Worm (Caenorhabditis elegans) whole organism, L4 larva: ENCODE results near the gene srj-24.

Experiments used
- F10B5.3 ChIP-seq: sonication (generic microtip); optimal IDR thresholded peaks from 2 replicates; lab custom pipeline; 2016; ENCODE audit warnings: mild to moderate bottlenecking, missing genetic modification characterization, missing compliant biosample characterization
- F44E2.7 ChIP-seq: fragments of 200-800 bp; sonication (Bioruptor generic); IDR thresholded peaks from 2 replicates; pipeline ENCODE4 v2.1.2; 2022; ENCODE audit warnings: missing genetic modification characterization, missing compliant biosample characterization
- Y105C5A.15 ChIP-seq: fragments of 200-800 bp; sonication (Bioruptor generic); IDR thresholded peaks from 2 replicates; pipeline ENCODE4 v1.3.6; 2022; ENCODE audit warnings: missing genetic modification characterization, missing compliant biosample characterization
- Y75B8A.6 ChIP-seq: fragments of 200-800 bp; sonication (Bioruptor generic); IDR thresholded peaks from 2 replicates; pipeline ENCODE4 v1.3.6; 2022; ENCODE audit warnings: missing genetic modification reagents, missing genetic modification characterization, missing compliant biosample characterization
- ZK337.2 ChIP-seq: fragments of 200-800 bp; sonication (Bioruptor generic); IDR thresholded peaks from 2 replicates; pipeline ENCODE4 v1.3.6; 2022; ENCODE audit warnings: missing genetic modification reagents, missing genetic modification characterization, missing compliant biosample characterization
- aly-2 ChIP-seq: sonication (generic microtip); optimal IDR thresholded peaks from 2 replicates; lab custom pipeline; 2018; ENCODE audit warnings: missing biosample characterization, missing genetic modification characterization
- ama-1 ChIP-seq: fragments of 150-350 bp; optimal IDR thresholded peaks from 2 replicates; lab custom pipeline; 2014; ENCODE audit warnings: inconsistent platforms, mixed read lengths
- arid-1 ChIP-seq: fragments of 200-800 bp; sonication (Bioruptor generic); conservative IDR thresholded peaks from 2 replicates; pipeline ENCODE4 v1.3.6; 2022; ENCODE audit warnings: missing genetic modification reagents, missing genetic modification characterization, missing compliant biosample characterization
- ceh-20 ChIP-seq: fragments of 200-800 bp; sonication (Bioruptor generic); IDR thresholded peaks from 2 replicates; pipeline ENCODE4 v1.3.6; 2022; ENCODE audit warnings: missing genetic modification reagents, missing genetic modification characterization, missing compliant biosample characterization
- ceh-82 ChIP-seq: sonication (generic microtip); optimal IDR thresholded peaks from 2 replicates; lab custom pipeline; 2017; ENCODE audit warnings: missing biosample characterization, missing genetic modification characterization
- ctbp-1 ChIP-seq: fragments of 200-800 bp; sonication (Bioruptor generic); IDR thresholded peaks from 2 replicates; pipeline ENCODE4 v1.3.6; 2022; ENCODE audit warnings: missing genetic modification reagents, missing genetic modification characterization, missing compliant biosample characterization
- daf-12 ChIP-seq: fragments of 150-350 bp; optimal IDR thresholded peaks from 2 replicates; lab custom pipeline; 2014; ENCODE audit warnings: missing biosample characterization, missing genetic modification reagents, missing genetic modification characterization
- daf-19 ChIP-seq: fragments of 200-800 bp; sonication (Bioruptor generic); conservative IDR thresholded peaks from 2 replicates; pipeline ENCODE4 v1.3.6; 2022; ENCODE audit warnings: missing genetic modification characterization, missing compliant biosample characterization
- daf-8 ChIP-seq: fragments of 200-800 bp; sonication (Bioruptor generic); IDR thresholded peaks from 2 replicates; pipeline ENCODE4 v1.3.6; 2022; ENCODE audit warnings: missing genetic modification characterization, missing compliant biosample characterization
- dmd-8 ChIP-seq: fragments of 200-800 bp; sonication (Bioruptor generic); IDR thresholded peaks from 2 replicates; pipeline ENCODE4 v1.3.6; 2022; ENCODE audit warnings: missing genetic modification characterization, missing compliant biosample characterization
- dpl-1 ChIP-seq: fragments of 150-350 bp; optimal IDR thresholded peaks from 2 replicates; lab custom pipeline; 2014; ENCODE audit warnings: missing biosample characterization, missing genetic modification reagents, missing genetic modification characterization
- egl-27 ChIP-seq: sonication (generic microtip); optimal IDR thresholded peaks from 3 replicates; lab custom pipeline; 2017; ENCODE audit warnings: missing biosample characterization, missing genetic modification reagents, missing genetic modification characterization
- gei-8 ChIP-seq: fragments of 200-800 bp; sonication (Bioruptor generic); optimal IDR thresholded peaks from 2 replicates; lab custom pipeline; 2018; ENCODE audit warnings: mild to moderate bottlenecking, missing genetic modification characterization, missing compliant biosample characterization
- jun-1 ChIP-seq: fragments of 150-350 bp; optimal IDR thresholded peaks from 2 replicates; lab custom pipeline; 2014; ENCODE audit warnings: missing biosample characterization, missing genetic modification reagents, missing genetic modification characterization
- lin-1 ChIP-seq: fragments of 200-800 bp; sonication (Bioruptor generic); IDR thresholded peaks from 2 replicates; pipeline ENCODE4 v1.3.6; 2022; ENCODE audit warnings: missing genetic modification reagents, missing genetic modification characterization, missing compliant biosample characterization
- lin-15B ChIP-seq: fragments of 150-350 bp; sonication (generic microtip); optimal IDR thresholded peaks from 3 replicates; lab custom pipeline; 2014; ENCODE audit warnings: missing biosample characterization, missing genetic modification characterization
- lin-38 ChIP-seq: fragments of 200-800 bp; sonication (Bioruptor generic); IDR thresholded peaks from 2 replicates; pipeline ENCODE4 v1.3.6; 2022; ENCODE audit warnings: missing genetic modification reagents, missing genetic modification characterization, missing compliant biosample characterization
- lir-3 ChIP-seq: sonication (generic microtip); optimal IDR thresholded peaks from 2 replicates; lab custom pipeline; 2016; ENCODE audit warnings: mild to moderate bottlenecking, missing genetic modification characterization, missing compliant biosample characterization
- madf-9 ChIP-seq: fragments of 200-800 bp; sonication (Bioruptor generic); conservative IDR thresholded peaks from 2 replicates; pipeline ENCODE4 v1.3.6; 2022; ENCODE audit warnings: missing genetic modification reagents, missing genetic modification characterization, missing compliant biosample characterization
- mdt-29 ChIP-seq: fragments of 200-800 bp; sonication (Bioruptor generic); IDR thresholded peaks from 2 replicates; pipeline ENCODE4 v1.3.6; 2022; ENCODE audit warnings: missing genetic modification reagents, missing genetic modification characterization, missing compliant biosample characterization
- mep-1 ChIP-seq: fragments of 150-350 bp; sonication (generic microtip); optimal IDR thresholded peaks from 3 replicates; lab custom pipeline; 2014; ENCODE audit warnings: missing biosample characterization, missing genetic modification characterization
- mxl-3 ChIP-seq: fragments of 200-800 bp; sonication (Bioruptor generic); optimal IDR thresholded peaks from 2 replicates; lab custom pipeline; 2018; ENCODE audit warnings: mild to moderate bottlenecking, missing genetic modification characterization, missing compliant biosample characterization
- nhr-10 ChIP-seq: fragments of 150-350 bp; optimal IDR thresholded peaks from 2 replicates; lab custom pipeline; 2014; ENCODE audit warnings: missing biosample characterization, missing genetic modification characterization
- nhr-11 ChIP-seq: fragments of 150-350 bp; optimal IDR thresholded peaks from 2 replicates; lab custom pipeline; 2014; ENCODE audit warnings: missing biosample characterization, missing genetic modification characterization
- nhr-111 ChIP-seq: fragments of 200-800 bp; sonication (Bioruptor generic); optimal IDR thresholded peaks from 2 replicates; lab custom pipeline; 2018; ENCODE audit warnings: mild to moderate bottlenecking, missing genetic modification characterization, missing compliant biosample characterization
- nhr-237 ChIP-seq: sonication (generic microtip); optimal IDR thresholded peaks from 2 replicates; lab custom pipeline; 2017; ENCODE audit warnings: missing biosample characterization, missing genetic modification characterization
- nhr-48 ChIP-seq: sonication (generic microtip); optimal IDR thresholded peaks from 2 replicates; lab custom pipeline; 2016; ENCODE audit warnings: mild to moderate bottlenecking, missing genetic modification characterization, missing compliant biosample characterization
- nhr-76 ChIP-seq: fragments of 150-350 bp; optimal IDR thresholded peaks from 2 replicates; lab custom pipeline; 2014; ENCODE audit warnings: missing biosample characterization, missing genetic modification characterization
- pha-4 ChIP-seq, 2 experiments: fragments of 150-350 bp in 1 of 2; fragments of 200-800 bp in 1 of 2; sonication (Bioruptor generic) in 1 of 2; IDR thresholded peaks in 1 of 2; optimal IDR thresholded peaks in 1 of 2; 2 replicates each; pipeline versions ENCODE4 v1.3.6 to Lab custom; 2014 to 2022; ENCODE audit warnings: missing genetic modification characterization in 2 of 2, missing genetic modification reagents in 2 of 2, missing biosample characterization in 1 of 2, missing compliant biosample characterization in 1 of 2
- rbr-2 ChIP-seq: sonication (generic microtip); optimal IDR thresholded peaks from 2 replicates; lab custom pipeline; 2016; ENCODE audit warnings: missing genotype, missing genetic modification characterization, missing compliant biosample characterization
- saeg-2 ChIP-seq: fragments of 200-800 bp; sonication (Bioruptor generic); IDR thresholded peaks from 2 replicates; pipeline ENCODE4 v1.3.6; 2022; ENCODE audit warnings: missing genetic modification reagents, missing genetic modification characterization, missing compliant biosample characterization
- skn-1 ChIP-seq: fragments of 150-350 bp; optimal IDR thresholded peaks from 2 replicates; lab custom pipeline; 2014; ENCODE audit warnings: missing biosample characterization, missing genetic modification characterization
- snpc-1.2 ChIP-seq: fragments of 200-800 bp; sonication (Bioruptor generic); IDR thresholded peaks from 2 replicates; pipeline ENCODE4 v1.3.6; 2022; ENCODE audit warnings: missing genetic modification reagents, missing genetic modification characterization, missing compliant biosample characterization
- snpc-4 ChIP-seq: fragments of 150-350 bp; optimal IDR thresholded peaks from 2 replicates; lab custom pipeline; 2014; ENCODE audit warnings: missing biosample characterization, missing genetic modification characterization
- spr-1 ChIP-seq: sonication (generic microtip); optimal IDR thresholded peaks from 2 replicates; lab custom pipeline; 2016; ENCODE audit warnings: mild to moderate bottlenecking, missing genetic modification characterization, missing compliant biosample characterization
- spr-3 ChIP-seq: fragments of 200-800 bp; sonication (Bioruptor generic); optimal IDR thresholded peaks from 2 replicates; lab custom pipeline; 2018; ENCODE audit warnings: mild to moderate bottlenecking, missing genetic modification characterization, missing compliant biosample characterization
- tra-1 ChIP-seq: fragments of 200-800 bp; sonication (Bioruptor generic); IDR thresholded peaks from 2 replicates; pipeline ENCODE4 v1.3.6; 2022; ENCODE audit warnings: missing genetic modification reagents, missing genetic modification characterization, missing compliant biosample characterization
- unc-130 ChIP-seq: sonication (generic microtip); optimal IDR thresholded peaks from 2 replicates; lab custom pipeline; 2016; ENCODE audit warnings: missing genetic modification reagents, missing genetic modification characterization, missing compliant biosample characterization
- unc-62 ChIP-seq, 3 experiments: fragments of 150-350 bp in 1 of 3; sonication (generic microtip); optimal IDR thresholded peaks in 2 of 3; peaks in 1 of 3; 1 replicate in 1 of 3; 2 replicates in 2 of 3; lab custom pipeline; 2014 to 2017; ENCODE audit warnings: missing biosample characterization in 3 of 3, missing genetic modification characterization in 3 of 3, missing genetic modification reagents in 3 of 3, missing genotype in 1 of 3
- zag-1 ChIP-seq: fragments of 150-350 bp; optimal IDR thresholded peaks from 2 replicates; lab custom pipeline; 2014; ENCODE audit warnings: missing biosample characterization, missing genetic modification characterization
- zfp-2 ChIP-seq: sonication (generic microtip); optimal IDR thresholded peaks from 2 replicates; lab custom pipeline; 2016; ENCODE audit warnings: mild to moderate bottlenecking, missing genetic modification characterization, missing compliant biosample characterization
- zip-11 ChIP-seq: fragments of 200-800 bp; sonication (Bioruptor generic); IDR thresholded peaks from 2 replicates; pipeline ENCODE4 v1.3.6; 2022; ENCODE audit warnings: missing genetic modification characterization, missing compliant biosample characterization
- ztf-11 ChIP-seq: fragments of 150-350 bp; optimal IDR thresholded peaks from 2 replicates; lab custom pipeline; 2014; ENCODE audit warnings: missing biosample characterization, missing genetic modification characterization
- ztf-7 ChIP-seq: fragments of 150-350 bp; optimal IDR thresholded peaks from 2 replicates; lab custom pipeline; 2014; ENCODE audit warnings: missing biosample characterization, missing genetic modification characterization

The srj-24 gene

DNA sequence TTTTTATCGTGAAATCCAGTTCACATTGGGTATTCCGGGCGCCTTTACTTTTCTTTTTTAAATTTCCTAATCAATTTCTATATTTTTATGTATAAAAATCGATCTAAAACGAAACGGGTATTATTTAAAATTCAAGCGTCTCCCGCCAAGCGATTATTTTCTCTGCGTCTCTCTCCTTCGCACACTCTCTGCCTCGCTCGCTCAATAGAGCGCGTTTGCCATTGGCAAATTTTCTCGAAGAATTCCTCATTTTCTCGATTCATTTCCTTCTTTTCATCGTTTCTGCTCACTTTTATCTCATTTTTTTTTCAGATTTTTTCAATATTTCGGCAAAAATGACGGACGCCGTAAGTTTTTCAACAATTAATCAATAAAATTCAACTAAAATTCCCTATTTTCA is 34.6 kb upstream of the srj-24 start, which contains the start of gene sti-1 (continued):
- TF ChIP-seq jun-1 = peak; percentile 32
- no peak for TF ChIP-seq madf-9 (GFP tag; lab: Robert Waterston, UW)
- no peak for TF ChIP-seq nhr-48
- no peak for TF ChIP-seq zag-1 (tag; lab: Kevin White, UChicago)
- TF ChIP-seq tra-1 = 0 out of 2 replicates have a peak, but pooled peaks have one; percentile 40
- TF ChIP-seq mxl-3 (GFP tag; lab: Kevin White, UChicago) = no peak
- TF ChIP-seq saeg-2 = no peak
- TF ChIP-seq pha-4 (GFP tag; IDR thresholded peaks at IDR 0.05; lab: Robert Waterston, UW) = peak; percentile 63; the same call in 1 of the 2 replicates
- TF ChIP-seq pha-4 (tag; optimal IDR thresholded peaks at IDR 0.05; lab: Kevin White, UChicago) = peak; percentile 52
- no peak for TF ChIP-seq ama-1 (lab: Kevin White, UChicago)
- TF ChIP-seq lin-38 (GFP tag; lab: Robert Waterston, UW) = peak; percentile 98
- peak; percentile 80 for TF ChIP-seq mep-1 (tag; lab: Kevin White, UChicago)
- peak; percentile 15 for TF ChIP-seq spr-1 (tag; lab: Kevin White, UChicago)
- no peak for TF ChIP-seq lin-1 (GFP tag; lab: Robert Waterston, UW)
- no peak for TF ChIP-seq nhr-237
- no peak for TF ChIP-seq ZK337.2 (GFP tag; lab: Robert Waterston, UW)
- TF ChIP-seq Y75B8A.6 = no peak
- TF ChIP-seq daf-12 (tag; lab: Kevin White, UChicago) = no peak
- no peak for TF ChIP-seq snpc-4 (tag; lab: Kevin White, UChicago)
- no peak for TF ChIP-seq ctbp-1 (GFP tag; lab: Robert Waterston, UW)
- TF ChIP-seq nhr-76 (tag; lab: Kevin White, UChicago) = no peak
- TF ChIP-seq F44E2.7 (GFP tag; lab: Robert Waterston, UW) = no peak
- TF ChIP-seq nhr-111 (GFP tag; lab: Kevin White, UChicago) = no peak
- TF ChIP-seq daf-19 (GFP tag; lab: Robert Waterston, UW) = no peak
- no peak for TF ChIP-seq nhr-10 (tag; lab: Kevin White, UChicago)
- no peak for TF ChIP-seq ceh-82 (tag; lab: Kevin White, UChicago)
- no peak for TF ChIP-seq aly-2 (tag; lab: Kevin White, UChicago)
- TF ChIP-seq lin-15B = peak; percentile 51
- no peak for TF ChIP-seq arid-1
- no peak for TF ChIP-seq dmd-8 (GFP tag; lab: Robert Waterston, UW)
- TF ChIP-seq zip-11 = no peak
- TF ChIP-seq skn-1 (tag; lab: Kevin White, UChicago) = no peak
- TF ChIP-seq nhr-11 (tag; lab: Kevin White, UChicago) = peak; percentile 66
- no peak for TF ChIP-seq daf-8
- TF ChIP-seq dpl-1 = peak; percentile 96
- TF ChIP-seq zfp-2 (tag; lab: Kevin White, UChicago) = no peak
- TF ChIP-seq unc-130 (GFP tag; lab: Kevin White, UChicago) = no peak
- no peak for TF ChIP-seq ztf-11 (tag; lab: Kevin White, UChicago)

DNA sequence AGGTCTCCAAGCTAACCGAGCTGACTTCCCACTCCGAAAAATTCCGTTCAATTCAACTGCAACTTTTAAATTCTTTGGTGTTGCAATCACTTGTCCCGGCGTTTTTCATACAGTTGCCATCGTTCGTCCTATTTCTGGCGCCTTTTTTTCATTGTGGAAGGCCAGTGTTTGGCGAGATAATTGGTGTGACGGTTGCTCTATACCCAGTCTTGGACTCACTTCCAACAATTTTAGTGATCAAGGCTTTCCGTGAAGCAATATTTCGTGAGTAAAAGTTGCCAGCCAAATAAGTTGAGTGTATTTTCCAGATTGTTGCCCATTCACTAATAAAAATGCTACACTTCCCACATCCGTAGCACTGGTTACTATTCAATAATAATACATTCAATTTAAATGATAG is 33.5 kb upstream of the srj-24 start:
- TF ChIP-seq spr-3 (GFP tag; lab: Kevin White, UChicago) (no peak), unc-62 (GFP tag; optimal IDR thresholded peaks at IDR 0.05 in 1 of 2; lab: Kevin White, UChicago) (peak in 1 of 2 experiments; percentile 91), unc-62 (tag; optimal IDR thresholded peaks at IDR 0.05; lab: Kevin White, UChicago) (no peak)
- TF ChIP-seq, all 104 proteins: peak for 1

DNA sequence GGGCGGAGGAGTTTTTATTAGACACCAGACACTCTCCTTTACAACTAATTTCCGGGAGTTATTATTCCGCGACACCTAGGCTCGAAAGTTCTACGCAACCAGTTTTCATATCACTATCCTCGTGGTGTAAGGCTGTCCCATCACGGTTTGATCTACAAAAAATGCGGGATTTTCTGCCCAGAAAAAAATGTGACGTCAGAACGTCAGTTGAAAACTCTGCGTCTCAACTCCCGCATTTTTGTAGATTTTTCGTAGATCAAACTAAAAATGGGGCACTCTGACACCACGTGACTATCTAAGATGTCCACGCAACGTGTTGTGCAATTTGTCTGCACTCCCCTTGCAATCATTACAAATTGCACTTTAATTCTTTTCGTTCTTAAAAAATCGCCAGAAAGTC is 26.1 kb upstream of the srj-24 start, which contains the start of gene str-238:
Gene str-238, plus strand, starts transcription at position 301 of the 400 bp plus-strand sequence.
- TF ChIP-seq rbr-2 (tag; lab: Kevin White, UChicago) (no peak), ama-1 (lab: Kevin White, UChicago) (no peak), mdt-29 (no peak), egl-27 (tag; lab: Kevin White, UChicago) (no peak), nhr-11 (tag; lab: Kevin White, UChicago) (no peak), madf-9 (GFP tag; lab: Robert Waterston, UW) (no peak), F10B5.3 (tag; lab: Kevin White, UChicago) (no peak), lir-3 (tag; lab: Kevin White, UChicago) (no peak), unc-62 (GFP tag; optimal IDR thresholded peaks at IDR 0.05 in 1 of 2; lab: Kevin White, UChicago) (no peak), unc-62 (tag; optimal IDR thresholded peaks at IDR 0.05; lab: Kevin White, UChicago) (no peak), ztf-7 (tag; lab: Kevin White, UChicago) (no peak), snpc-1.2 (GFP tag; lab: Robert Waterston, UW) (no peak), ZK337.2 (GFP tag; lab: Robert Waterston, UW) (no peak), ceh-20 (GFP tag; lab: Robert Waterston, UW) (no peak), Y75B8A.6 (no peak), Y105C5A.15 (GFP tag; lab: Robert Waterston, UW) (no peak), gei-8 (no peak)
